Fruit fly (Drosophila melanogaster) ovary, adult (tissue): ENCODE results near the gene CheB38c.

ENCODE experiments used
- CG17801 ChIP-seq: fragments of 200-800 bp; optimal IDR thresholded peaks from 2 replicates; lab custom pipeline; 2019; ENCODE audit warnings: missing biosample characterization, mild to moderate bottlenecking, missing genetic modification characterization, moderate library complexity; ENCODE audit not compliant: partially characterized antibody

The CheB38c gene

DNA sequence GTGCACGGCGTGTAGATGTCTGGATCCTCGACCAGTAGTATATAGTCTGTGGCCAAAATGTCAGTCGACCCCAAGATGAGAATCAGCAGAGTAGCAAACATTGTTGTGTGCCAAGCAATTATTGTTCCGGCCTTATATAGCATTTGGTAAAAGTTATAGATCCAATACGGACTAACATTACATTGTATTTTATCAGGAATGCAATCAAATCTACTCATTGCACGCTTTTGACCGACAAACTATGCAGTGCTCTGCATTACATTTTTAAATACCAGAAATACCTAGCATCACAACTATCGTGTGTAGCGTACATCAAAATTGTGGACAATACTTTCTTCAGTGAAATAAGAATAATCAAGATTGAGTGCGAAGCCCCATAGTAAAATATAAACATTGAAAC is at the start of gene CheB38c:
CheB38c (minus strand) TSS at position 101 of the 400 bp plus-strand sequence.
- TF ChIP-seq CG17801 (GFP tag; lab: Kevin White, UChicago) = no peak

DNA sequence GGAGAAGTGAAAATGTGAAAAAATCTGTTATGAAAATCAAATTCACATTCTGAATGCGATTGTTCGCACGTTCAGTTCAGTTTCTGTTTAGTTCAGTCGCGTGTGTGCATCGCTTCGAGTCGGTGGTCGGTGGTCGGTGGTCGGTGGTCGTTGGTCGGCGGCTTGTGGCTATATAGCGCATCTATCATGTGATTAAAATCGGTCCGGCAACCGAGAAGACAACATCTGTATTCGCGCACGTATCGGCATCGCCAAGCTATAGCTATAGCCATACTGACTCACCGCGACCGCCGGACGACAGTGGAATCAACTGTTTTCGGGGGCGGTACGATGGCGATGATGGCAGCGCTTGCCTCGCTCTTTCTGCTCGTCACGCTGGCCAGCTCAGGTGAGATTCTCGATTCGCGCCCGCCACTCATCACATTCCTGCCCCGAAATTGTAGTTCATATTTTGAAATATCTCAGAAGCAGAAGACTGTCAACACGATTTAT is 49.2 kb upstream of the CheB38c start, which contains the start of gene CG14401:
CG14401 (plus strand) TSS at position 51 of the 492 bp plus-strand sequence.
- no peak for TF ChIP-seq CG17801 (GFP tag; lab: Kevin White, UChicago)

DNA sequence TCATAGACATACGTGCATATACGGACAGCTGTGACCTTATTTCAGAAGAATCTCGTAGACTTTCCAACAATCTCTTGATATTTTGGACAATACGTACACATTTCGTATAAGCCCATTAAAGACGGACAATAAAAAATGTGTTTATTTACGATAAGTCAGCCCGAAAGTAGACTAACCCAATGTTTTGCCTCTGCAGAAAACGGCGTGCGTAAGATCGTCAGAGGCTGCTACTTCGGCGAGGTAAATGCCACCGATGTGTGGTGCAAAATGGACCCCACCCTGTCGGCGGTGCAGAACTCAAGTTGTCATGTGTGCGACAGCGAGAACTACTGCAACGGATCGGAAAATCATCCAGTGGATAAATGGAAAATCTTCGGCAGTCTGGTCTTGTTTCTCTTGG is 48.3 kb upstream of the CheB38c start:
- TF ChIP-seq CG17801 (GFP tag; lab: Kevin White, UChicago) = no peak

DNA sequence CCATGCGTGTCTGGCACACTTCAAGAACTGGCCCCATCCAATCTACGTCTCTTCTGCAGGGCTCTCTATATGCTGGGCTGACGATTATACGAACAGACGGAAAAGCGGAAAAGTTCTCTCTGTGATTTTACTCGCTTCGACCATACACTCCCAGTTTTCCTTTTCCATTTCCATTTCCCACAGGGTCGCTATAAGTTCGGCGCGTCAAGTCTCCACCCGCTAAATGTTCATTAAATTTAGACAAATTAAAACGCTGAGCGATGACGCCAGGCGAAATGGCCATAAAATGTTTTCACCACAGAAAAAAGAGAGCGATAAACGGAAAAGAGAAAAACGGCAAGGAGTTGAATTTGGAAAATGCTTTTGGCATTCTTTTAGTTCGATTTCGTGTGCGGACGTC is 46.7 kb upstream of the CheB38c start, which contains the start of gene CG31675:
CG31675 (plus strand) TSS at position 375 of the 400 bp plus-strand sequence.
- TF ChIP-seq CG17801 (GFP tag; lab: Kevin White, UChicago) = no peak

DNA sequence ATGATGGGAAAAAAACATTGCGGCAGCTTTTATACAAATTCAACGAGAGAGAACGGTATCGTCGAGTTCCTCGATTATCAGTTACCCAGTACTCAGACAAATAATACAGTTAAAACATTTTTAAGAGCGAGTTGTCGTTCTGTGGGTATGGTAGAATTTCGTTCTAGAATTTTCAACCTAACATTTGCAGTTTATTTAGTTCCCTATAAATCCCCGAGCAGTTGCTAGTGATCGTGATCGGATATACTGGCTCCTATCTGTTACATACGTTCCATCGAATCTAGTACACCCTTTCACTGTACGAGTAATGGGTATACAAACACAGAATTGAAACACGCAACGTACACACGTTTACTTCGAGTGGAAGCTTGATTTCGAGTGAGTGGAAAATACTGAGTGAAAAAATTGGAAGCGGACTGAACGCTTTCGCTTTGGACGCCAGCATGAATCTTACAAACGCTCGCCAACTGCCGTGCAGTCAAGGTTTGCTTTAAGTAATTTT is 44.1 kb upstream of the CheB38c start, which contains the start of gene CG9338:
CG9338 (plus strand) TSS at position 452 of the 502 bp plus-strand sequence.
- TF ChIP-seq CG17801 (GFP tag; lab: Kevin White, UChicago) = peak; percentile 73

DNA sequence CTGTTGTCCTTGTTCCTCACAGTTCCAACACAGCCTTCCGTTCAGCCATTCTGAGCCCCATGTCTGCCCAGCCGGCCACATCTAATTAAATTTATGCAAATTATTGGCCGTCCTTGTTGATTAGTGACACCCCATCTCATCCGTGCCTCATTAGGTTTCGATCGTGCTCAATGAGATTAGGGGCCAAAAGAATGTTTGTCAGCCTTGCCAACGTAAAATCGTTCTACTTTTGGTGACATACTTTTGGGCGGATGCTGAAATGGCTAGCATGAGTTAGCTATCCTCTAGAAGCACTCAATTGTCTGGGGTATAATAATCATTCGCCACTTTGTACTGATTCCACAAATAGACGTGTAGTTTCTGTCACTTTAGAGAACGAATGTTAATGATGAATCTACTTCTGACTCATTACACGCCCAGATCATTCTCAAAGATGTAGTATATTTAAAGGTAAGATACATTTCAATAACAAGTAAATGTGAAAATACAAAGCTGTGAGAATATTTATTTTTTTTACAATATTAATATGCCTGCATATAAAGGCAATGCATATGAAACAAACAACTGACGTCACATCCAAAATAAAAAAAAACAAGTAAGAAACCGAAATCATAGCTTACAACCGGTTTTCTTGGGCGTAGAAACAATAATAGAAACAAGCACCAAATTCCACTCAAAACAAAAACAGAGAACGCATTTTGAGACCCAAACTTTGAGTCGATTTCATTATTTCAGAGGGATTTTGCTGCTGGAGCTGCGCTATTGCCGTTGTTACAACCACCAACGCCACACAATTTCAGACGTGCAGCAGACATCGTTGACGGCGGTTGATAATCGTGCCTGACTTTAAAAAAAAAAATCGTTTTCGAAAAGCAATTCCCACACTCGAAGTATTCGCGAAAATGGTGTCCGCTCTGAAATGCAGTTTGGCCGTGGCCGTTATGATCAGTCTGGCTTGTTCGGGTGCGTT is 38.0 kb upstream of the CheB38c start, which contains the start of gene bero:
bero (plus strand) TSS at position 325 of the 970 bp plus-strand sequence.
- TF ChIP-seq CG17801 (GFP tag; lab: Kevin White, UChicago) = no peak

DNA sequence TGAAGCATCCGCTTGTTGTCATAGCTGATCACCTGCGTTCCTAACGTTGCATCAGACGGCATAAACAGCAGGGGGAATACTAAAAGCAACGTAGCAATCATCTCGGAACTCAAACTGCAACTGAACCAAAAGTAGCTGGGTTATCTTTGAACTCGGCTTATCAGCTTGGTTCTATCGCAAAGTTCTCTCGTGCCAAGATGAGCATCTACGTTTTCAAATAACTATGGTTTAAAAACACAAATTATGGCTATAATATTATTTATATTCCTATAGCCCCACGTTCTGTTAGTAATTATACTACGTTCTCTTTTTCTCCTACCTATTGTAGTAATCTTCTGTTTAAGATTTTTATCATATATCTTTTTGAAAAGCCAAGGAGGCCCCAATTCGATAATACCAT is 37.1 kb upstream of the CheB38c start, which contains the start of gene CG14400:
CG14400 (minus strand) TSS at position 101 of the 400 bp plus-strand sequence.
- TF ChIP-seq CG17801 (GFP tag; lab: Kevin White, UChicago) = no peak

DNA sequence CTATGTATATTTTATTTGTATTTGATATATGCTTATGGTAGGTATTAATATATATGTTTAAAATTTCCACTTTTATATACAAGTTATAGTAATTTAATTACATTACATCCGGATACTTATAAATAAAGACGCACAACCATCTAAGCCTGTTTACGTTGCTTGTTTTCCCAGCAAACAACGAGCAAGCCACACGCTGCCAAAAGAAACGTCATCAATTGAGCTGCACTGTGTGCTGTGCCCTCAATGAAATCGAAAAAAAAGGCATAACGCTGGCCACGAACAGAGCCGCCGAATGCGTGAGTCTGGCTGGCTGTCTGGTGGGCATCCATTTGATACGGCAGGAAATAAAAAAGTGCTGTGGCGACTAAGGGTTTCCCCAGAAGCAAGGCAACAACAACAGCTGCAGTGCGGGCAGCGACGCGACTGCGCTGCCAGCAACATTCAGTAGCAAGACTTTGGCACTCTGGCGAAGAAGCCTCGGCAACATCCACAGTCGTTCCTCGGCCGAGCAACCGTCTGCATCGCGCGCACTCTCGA is 31.5 kb upstream of the CheB38c start, which contains the start of gene twit:
twit (plus strand) TSS at position 487 of the 537 bp plus-strand sequence.
- TF ChIP-seq CG17801 (GFP tag; lab: Kevin White, UChicago) = no peak

DNA sequence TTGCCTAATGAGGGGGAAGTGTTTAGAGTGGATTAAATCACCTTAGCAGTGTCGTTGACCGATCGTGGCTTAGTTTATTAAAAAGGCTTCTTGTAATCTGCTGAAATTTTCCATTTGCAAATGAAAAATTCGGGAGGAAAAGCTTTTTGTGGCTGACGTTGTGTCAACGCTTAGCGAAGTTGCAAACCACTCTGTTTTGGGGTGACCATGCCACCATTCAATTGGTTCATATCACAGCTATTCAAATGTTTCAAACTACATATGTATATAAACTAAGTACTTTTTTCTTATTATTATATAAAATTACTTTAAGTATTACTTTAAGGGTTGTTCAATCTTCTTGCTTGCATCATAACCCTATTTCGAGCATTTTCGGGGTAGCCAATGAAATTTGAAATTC is 30.9 kb upstream of the CheB38c start:
- no peak for TF ChIP-seq CG17801 (GFP tag; lab: Kevin White, UChicago)

DNA sequence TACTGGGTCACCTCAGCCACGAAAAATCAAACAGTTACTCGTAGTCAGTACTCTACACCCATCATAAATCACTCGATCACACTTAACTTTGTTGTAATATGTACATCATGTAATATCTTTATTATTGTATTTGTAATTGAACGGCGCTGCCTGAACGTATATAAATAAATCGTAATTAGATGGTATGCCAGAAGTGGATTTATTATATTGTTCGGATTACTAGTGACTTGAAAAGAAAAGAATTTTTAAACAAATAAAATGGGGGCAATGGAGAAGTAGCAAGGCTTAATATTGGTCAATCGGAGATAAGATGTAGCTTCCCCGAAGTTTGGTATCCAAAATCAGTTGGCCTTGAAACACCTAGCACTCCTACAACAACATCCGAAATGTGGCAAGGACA is 28.3 kb upstream of the CheB38c start, which contains the start of gene CG14402:
CG14402 (plus strand) TSS at position 301 of the 400 bp plus-strand sequence.
- no peak for TF ChIP-seq CG17801 (GFP tag; lab: Kevin White, UChicago)

DNA sequence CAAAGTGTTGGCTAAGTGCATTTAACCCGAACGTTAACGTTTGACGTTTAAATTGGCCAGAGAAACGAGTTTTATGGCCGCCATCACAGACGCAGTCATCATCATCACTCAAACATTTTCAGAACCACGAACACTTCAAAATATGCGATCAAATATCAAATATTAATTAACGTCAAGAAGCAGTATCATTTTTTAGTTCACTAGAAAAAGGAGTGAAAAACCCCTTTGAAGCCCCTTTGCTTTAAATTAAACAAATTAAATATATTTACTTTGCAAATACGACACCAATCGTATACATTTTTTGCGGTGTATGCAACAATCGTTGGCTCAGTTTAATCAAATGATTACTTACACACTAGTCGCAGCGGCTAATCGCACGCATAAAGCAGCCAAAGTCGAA is 23.7 kb upstream of the CheB38c start:
- no peak for TF ChIP-seq CG17801 (GFP tag; lab: Kevin White, UChicago)

DNA sequence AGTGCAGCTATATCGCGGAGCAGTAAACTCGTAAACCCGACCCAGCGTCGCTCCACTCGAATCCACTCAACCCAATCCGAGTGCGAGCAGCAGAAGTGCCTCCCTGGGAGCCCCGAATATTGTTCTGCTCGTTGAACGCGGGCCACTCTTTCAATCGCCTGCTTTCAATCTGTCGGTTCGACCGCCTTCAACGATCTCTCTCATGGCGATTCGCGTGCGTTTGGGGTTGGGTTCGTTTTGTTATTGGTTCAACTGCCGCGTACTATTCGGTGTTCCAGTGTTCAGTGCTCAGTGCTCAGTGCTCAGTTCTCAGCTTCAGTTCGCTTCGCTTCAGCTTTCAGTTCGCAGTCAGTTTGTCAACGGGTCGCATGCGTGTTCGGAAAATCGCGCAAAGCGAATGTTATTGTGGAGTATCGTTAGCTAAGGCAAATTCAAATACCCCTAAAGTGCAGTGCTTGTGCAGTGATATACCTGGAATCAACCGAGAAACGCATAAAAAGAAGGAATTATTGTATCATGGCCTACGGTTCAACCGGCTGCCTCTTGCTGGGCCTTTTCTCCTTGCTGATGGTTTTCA is 19.9 kb upstream of the CheB38c start, which contains the start of gene CG31676:
CG31676 (plus strand) TSS at position 289 of the 577 bp plus-strand sequence.
- TF ChIP-seq CG17801 (GFP tag; lab: Kevin White, UChicago) = no peak

DNA sequence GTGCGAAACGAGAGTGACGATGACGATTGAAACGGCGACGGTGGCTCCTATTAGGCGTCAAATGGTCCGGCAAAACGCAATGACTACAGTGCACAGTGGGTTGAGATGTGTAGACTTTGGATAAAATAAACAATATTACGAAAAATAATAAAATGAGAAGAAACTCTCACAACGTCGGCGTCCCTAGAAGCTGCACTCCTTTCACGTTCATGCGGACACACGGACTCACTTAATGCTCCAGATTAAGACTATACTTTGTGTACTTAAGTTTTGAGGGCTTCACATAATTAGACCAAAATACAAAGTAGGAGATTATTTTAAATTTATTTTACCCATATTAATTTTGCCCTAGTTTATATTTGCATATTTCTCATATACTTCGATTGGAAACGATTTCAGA is 19.3 kb upstream of the CheB38c start:
- TF ChIP-seq CG17801 (GFP tag; lab: Kevin White, UChicago) = no peak

DNA sequence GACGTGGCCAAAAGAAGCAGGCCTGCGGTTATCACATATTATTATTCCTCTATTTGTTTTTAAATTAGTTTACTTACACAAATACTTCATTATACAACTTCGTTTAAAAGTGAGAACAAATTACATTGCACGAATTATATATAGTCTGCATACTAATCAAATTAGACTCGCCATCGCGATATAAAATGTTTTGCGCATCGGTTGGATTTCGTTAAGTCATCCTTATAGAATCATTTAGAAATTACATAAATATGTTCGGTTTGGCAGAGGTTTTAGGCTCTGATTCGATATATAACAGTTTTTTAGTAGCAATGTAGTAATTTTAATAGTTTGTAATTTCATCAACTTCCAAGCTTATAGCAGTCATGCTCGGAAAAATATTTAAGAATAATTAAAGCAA is 17.2 kb upstream of the CheB38c start, which contains the start of gene Spn38F:
Spn38F (minus strand) TSS at position 101 of the 400 bp plus-strand sequence.
- TF ChIP-seq CG17801 (GFP tag; lab: Kevin White, UChicago) = no peak
